Fruit fly (Drosophila melanogaster) whole organism, embryonic: ENCODE measurements around the gene Hap40.

Experiments
- B-H2 ChIP-seq: fragments of 200-800 bp; sonication (Bioruptor generic); optimal IDR thresholded peaks from 2 replicates; lab custom pipeline; 2018; ENCODE audit warnings: missing biosample characterization, mild to moderate bottlenecking, missing genetic modification characterization
- Bdp1 ChIP-seq: fragments of 200-800 bp; sonication (Bioruptor generic); optimal IDR thresholded peaks from 3 replicates; lab custom pipeline; 2016; ENCODE audit warnings: missing biosample characterization, missing genetic modification characterization
- CG10209 ChIP-seq: fragments of 200-800 bp; sonication (Bioruptor generic); optimal IDR thresholded peaks from 3 replicates; lab custom pipeline; 2017; ENCODE audit warnings: missing biosample characterization, mild to moderate bottlenecking, missing genetic modification characterization, missing genetic modification reagents
- CG10267 ChIP-seq: fragments of 200-800 bp; sonication (Bioruptor generic); optimal IDR thresholded peaks from 2 replicates; lab custom pipeline; 2018; ENCODE audit warnings: missing biosample characterization, mild to moderate bottlenecking, missing genetic modification characterization, moderate library complexity
- CG10431 ChIP-seq: fragments of 200-800 bp; sonication (Bioruptor generic); optimal IDR thresholded peaks from 3 replicates; lab custom pipeline; 2018; ENCODE audit warnings: missing biosample characterization, mild to moderate bottlenecking, missing genetic modification characterization
- CG12299 ChIP-seq: fragments of 200-800 bp; sonication (Bioruptor generic); optimal IDR thresholded peaks from 2 replicates; lab custom pipeline; 2018; ENCODE audit warnings: missing biosample characterization, mild to moderate bottlenecking, missing genetic modification characterization
- CG13894 ChIP-seq: fragments of 200-800 bp; sonication (Bioruptor generic); optimal IDR thresholded peaks from 3 replicates; lab custom pipeline; 2018; ENCODE audit warnings: missing biosample characterization, mild to moderate bottlenecking, missing genetic modification characterization, moderate library complexity
- CG14667 ChIP-seq: fragments of 200-800 bp; sonication (Bioruptor generic); IDR thresholded peaks from 2 replicates; pipeline ENCODE4 v1.3.6; 2022; ENCODE audit warnings: missing biosample characterization, missing genetic modification characterization
- CG17385 ChIP-seq: fragments of 200-800 bp; sonication (Bioruptor generic); optimal IDR thresholded peaks from 3 replicates; lab custom pipeline; 2018; ENCODE audit warnings: missing biosample characterization, mild to moderate bottlenecking, missing genetic modification characterization
- CG1792 ChIP-seq: fragments of 200-800 bp; sonication (Bioruptor generic); optimal IDR thresholded peaks from 2 replicates; lab custom pipeline; 2016; ENCODE audit warnings: missing biosample characterization, missing genetic modification characterization
- CG2116 ChIP-seq: fragments of 200-800 bp; sonication (Bioruptor generic); optimal IDR thresholded peaks from 3 replicates; lab custom pipeline; 2018; ENCODE audit warnings: missing biosample characterization, mild to moderate bottlenecking, missing genetic modification characterization
- CG31224 ChIP-seq: fragments of 200-800 bp; sonication (Bioruptor generic); IDR thresholded peaks from 2 replicates; pipeline ENCODE4 v1.3.6; 2022; ENCODE audit warnings: missing biosample characterization, missing genetic modification characterization
- CG32772 ChIP-seq: fragments of 200-800 bp; sonication (Bioruptor generic); IDR thresholded peaks from 2 replicates; pipeline ENCODE4 v1.3.6; 2022; ENCODE audit warnings: missing biosample characterization, missing genetic modification characterization
- CG4360 ChIP-seq: fragments of 200-800 bp; sonication (Bioruptor generic); IDR thresholded peaks from 2 replicates; pipeline ENCODE4 v1.3.6; 2022; ENCODE audit warnings: missing biosample characterization, missing genetic modification characterization
- CG4707 ChIP-seq: fragments of 200-800 bp; sonication (Bioruptor generic); optimal IDR thresholded peaks from 2 replicates; lab custom pipeline; 2018; ENCODE audit warnings: missing biosample characterization, mild to moderate bottlenecking, missing genetic modification characterization, moderate library complexity
- CG5245 ChIP-seq: fragments of 200-800 bp; sonication (Bioruptor generic); optimal IDR thresholded peaks from 3 replicates; lab custom pipeline; 2016; ENCODE audit warnings: missing biosample characterization, missing genetic modification characterization
- CG5953 ChIP-seq: fragments of 200-800 bp; sonication (Bioruptor generic); IDR thresholded peaks from 2 replicates; pipeline ENCODE4 v1.3.6; 2022; ENCODE audit warnings: missing biosample characterization, missing genetic modification characterization
- CG8281 ChIP-seq: fragments of 200-800 bp; sonication (Bioruptor generic); optimal IDR thresholded peaks from 2 replicates; lab custom pipeline; 2018; ENCODE audit warnings: missing biosample characterization, mild to moderate bottlenecking, missing genetic modification characterization, moderate library complexity
- CG9609 ChIP-seq: fragments of 200-800 bp; sonication (Bioruptor generic); optimal IDR thresholded peaks from 3 replicates; lab custom pipeline; 2016; ENCODE audit warnings: missing biosample characterization, missing genetic modification characterization
- CG9876 ChIP-seq: fragments of 200-800 bp; sonication (Bioruptor generic); optimal IDR thresholded peaks from 2 replicates; lab custom pipeline; 2016; ENCODE audit warnings: missing biosample characterization, missing genetic modification characterization
- D19A ChIP-seq: fragments of 200-800 bp; optimal IDR thresholded peaks from 3 replicates; lab custom pipeline; 2019; ENCODE audit warnings: missing biosample characterization, mild to moderate bottlenecking, missing genetic modification characterization, moderate library complexity
- Jarid2 ChIP-seq: fragments of 200-800 bp; sonication (Bioruptor generic); optimal IDR thresholded peaks from 3 replicates; lab custom pipeline; 2017; ENCODE audit warnings: mild to moderate bottlenecking, missing biosample characterization, missing genetic modification reagents, missing genetic modification characterization
- Meics ChIP-seq: fragments of 200-800 bp; sonication (Bioruptor generic); optimal IDR thresholded peaks from 2 replicates; lab custom pipeline; 2017; ENCODE audit warnings: missing biosample characterization, mild to moderate bottlenecking, missing genetic modification characterization
- Nf-YB ChIP-seq: fragments of 200-800 bp; sonication (Bioruptor generic); optimal IDR thresholded peaks from 3 replicates; lab custom pipeline; 2019; ENCODE audit warnings: missing biosample characterization, mild to moderate bottlenecking, missing genetic modification characterization, moderate library complexity
- NfI ChIP-seq: fragments of 200-800 bp; sonication (Bioruptor generic); optimal IDR thresholded peaks from 3 replicates; lab custom pipeline; 2018; ENCODE audit warnings: missing biosample characterization, mild to moderate bottlenecking, missing genetic modification characterization, moderate library complexity
- Scr ChIP-seq: fragments of 200-800 bp; sonication (Bioruptor generic); IDR thresholded peaks from 2 replicates; pipeline ENCODE4 v1.3.6; 2022; ENCODE audit warnings: missing biosample characterization, missing genetic modification characterization; ENCODE audit not compliant: partially characterized antibody
- Sox100B ChIP-seq: fragments of 200-800 bp; sonication (Bioruptor generic); optimal IDR thresholded peaks from 3 replicates; lab custom pipeline; 2018; ENCODE audit warnings: missing biosample characterization, mild to moderate bottlenecking, missing genetic modification characterization
- ac ChIP-seq: fragments of 200-800 bp; sonication (Bioruptor generic); optimal IDR thresholded peaks from 3 replicates; lab custom pipeline; 2017; ENCODE audit warnings: missing biosample characterization, mild to moderate bottlenecking, missing genetic modification characterization
- ash1 ChIP-seq: fragments of 200-800 bp; sonication (Bioruptor generic); optimal IDR thresholded peaks from 2 replicates; lab custom pipeline; 2018; ENCODE audit warnings: missing biosample characterization, mild to moderate bottlenecking, missing genetic modification characterization
- ci ChIP-seq: fragments of 200-800 bp; sonication (Bioruptor generic); IDR thresholded peaks from 3 replicates; pipeline ENCODE4 v1.3.6; 2022; ENCODE audit warnings: missing biosample characterization, missing genetic modification characterization
- dpn ChIP-seq, 2 experiments: fragments of 200-800 bp; sonication (Bioruptor generic); optimal IDR thresholded peaks; 3 replicates each; lab custom pipeline; 2016; ENCODE audit warnings: missing biosample characterization in 2 of 2, missing genetic modification characterization in 2 of 2
- dysf ChIP-seq: fragments of 200-800 bp; sonication (Bioruptor generic); IDR thresholded peaks from 3 replicates; pipeline ENCODE4 v1.3.6; 2022; ENCODE audit warnings: missing biosample characterization, missing genetic modification characterization
- esg ChIP-seq: fragments of 200-800 bp; sonication (Bioruptor generic); conservative IDR thresholded peaks from 2 replicates; pipeline ENCODE4 v1.3.6; 2022; ENCODE audit warnings: missing biosample characterization, missing genetic modification characterization
- gce ChIP-seq: fragments of 200-800 bp; sonication (Bioruptor generic); IDR thresholded peaks from 3 replicates; pipeline ENCODE4 v1.3.6; 2022; ENCODE audit warnings: missing biosample characterization, missing genetic modification characterization
- gro ChIP-seq: fragments of 200-800 bp; sonication (Bioruptor generic); optimal IDR thresholded peaks from 2 replicates; lab custom pipeline; 2016; ENCODE audit warnings: missing biosample characterization, missing genetic modification characterization
- h ChIP-seq: fragments of >200 bp; optimal IDR thresholded peaks from 2 replicates; lab custom pipeline; 2017
- jing ChIP-seq: fragments of 200-800 bp; sonication (Bioruptor generic); optimal IDR thresholded peaks from 2 replicates; lab custom pipeline; 2018; ENCODE audit warnings: missing biosample characterization, mild to moderate bottlenecking, missing genetic modification characterization
- kah ChIP-seq: fragments of 200-800 bp; sonication (Bioruptor generic); optimal IDR thresholded peaks from 2 replicates; lab custom pipeline; 2018; ENCODE audit warnings: missing biosample characterization, mild to moderate bottlenecking, missing genetic modification characterization
- ken ChIP-seq: fragments of 200-800 bp; sonication (Bioruptor generic); IDR thresholded peaks from 3 replicates; pipeline ENCODE4 v1.3.6; 2022; ENCODE audit warnings: missing biosample characterization, missing genetic modification characterization
- odd ChIP-seq: fragments of 200-800 bp; sonication (Bioruptor generic); optimal IDR thresholded peaks from 2 replicates; lab custom pipeline; 2017; ENCODE audit warnings: missing biosample characterization, mild to moderate bottlenecking, missing genetic modification characterization
- otp ChIP-seq: fragments of 200-800 bp; sonication (Bioruptor generic); IDR thresholded peaks from 3 replicates; pipeline ENCODE4, ENCODE4 v1.3.6; 2022; ENCODE audit warnings: missing biosample characterization, missing genetic modification characterization
- p53 ChIP-seq: fragments of 200-800 bp; sonication (Bioruptor generic); optimal IDR thresholded peaks from 2 replicates; lab custom pipeline; 2016; ENCODE audit warnings: missing biosample characterization, missing genetic modification characterization
- peb ChIP-seq: fragments of 200-800 bp; sonication (Bioruptor generic); IDR thresholded peaks from 2 replicates; pipeline ENCODE4 v1.3.6; 2022; ENCODE audit warnings: missing biosample characterization, missing genetic modification characterization
- pita ChIP-seq: fragments of 200-800 bp; sonication (Bioruptor generic); optimal IDR thresholded peaks from 2 replicates; lab custom pipeline; 2017; ENCODE audit warnings: missing biosample characterization, mild to moderate bottlenecking, missing genetic modification characterization
- pzg ChIP-seq: fragments of 200-800 bp; sonication (Bioruptor generic); optimal IDR thresholded peaks from 3 replicates; lab custom pipeline; 2018; ENCODE audit warnings: missing biosample characterization, mild to moderate bottlenecking, missing genetic modification characterization, moderate library complexity
- seq ChIP-seq: fragments of 200-800 bp; sonication (Bioruptor generic); IDR thresholded peaks from 2 replicates; pipeline ENCODE4 v1.3.6; 2022; ENCODE audit warnings: missing biosample characterization, missing genetic modification characterization
- slbo ChIP-seq: fragments of 200-800 bp; sonication (Bioruptor generic); IDR thresholded peaks from 2 replicates; pipeline ENCODE4 v1.3.6; 2022; ENCODE audit warnings: missing biosample characterization, missing genetic modification characterization
- tin ChIP-seq: fragments of 200-800 bp; sonication (Bioruptor generic); optimal IDR thresholded peaks from 3 replicates; lab custom pipeline; 2016; ENCODE audit warnings: missing biosample characterization, missing genetic modification characterization
- zen ChIP-seq: fragments of 200-800 bp; sonication (Bioruptor generic); optimal IDR thresholded peaks from 3 replicates; lab custom pipeline; 2018; ENCODE audit warnings: missing biosample characterization, mild to moderate bottlenecking, missing genetic modification characterization, moderate library complexity
- zen2 ChIP-seq: fragments of 200-800 bp; sonication (Bioruptor generic); IDR thresholded peaks from 3 replicates; pipeline ENCODE4 v1.3.6; 2022; ENCODE audit warnings: missing biosample characterization, missing genetic modification characterization; ENCODE audit not compliant: partially characterized antibody
- zfh1 ChIP-seq: fragments of 200-800 bp; sonication (Bioruptor generic); IDR thresholded peaks from 3 replicates; pipeline ENCODE4 v1.3.6; 2022; ENCODE audit warnings: missing biosample characterization, missing genetic modification characterization

Hap40 gene

DNA sequence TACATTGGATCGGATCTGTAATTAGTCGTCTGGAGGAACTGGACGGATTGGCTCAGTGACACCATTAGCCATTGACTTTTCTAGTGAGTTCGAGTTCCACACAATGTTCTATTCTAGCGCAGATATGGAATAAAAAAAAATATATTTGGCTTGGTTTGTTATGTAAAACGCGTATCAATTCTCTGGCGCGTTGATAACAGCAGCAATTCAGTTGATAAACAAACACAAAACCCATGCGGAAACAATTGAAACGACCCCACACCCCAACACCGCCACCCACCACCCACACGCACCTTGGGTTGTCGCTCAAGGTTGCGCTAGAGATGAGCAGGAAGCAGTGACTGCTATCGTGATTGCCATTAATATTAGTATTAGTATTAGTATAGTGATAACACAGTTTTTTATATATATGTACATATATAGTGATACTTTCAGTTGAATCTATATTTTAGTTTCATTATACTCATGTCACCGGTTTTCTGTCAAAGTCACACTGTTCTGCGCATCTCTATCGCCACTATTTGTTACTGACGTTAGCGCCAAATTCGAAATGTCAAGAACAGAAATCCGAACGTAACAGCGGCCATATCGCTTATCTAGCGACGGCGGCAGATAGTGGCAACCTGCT, 6.2 kb upstream of the Hap40 start (continued):
- TF ChIP-seq pzg = peak; percentile 39
- TF ChIP-seq seq = peak; percentile 88
- no peak for TF ChIP-seq pita
- TF ChIP-seq Nf-YB = peak; percentile 56
- TF ChIP-seq CG9876 (GFP tag; lab: Kevin White, UChicago) = no peak
- no peak for TF ChIP-seq p53
- TF ChIP-seq Jarid2 (GFP tag; lab: Kevin White, UChicago) = peak; percentile 68
- TF ChIP-seq jing = peak; percentile 76
- peak; percentile 90 for TF ChIP-seq zen
- TF ChIP-seq CG4360 (GFP tag; lab: Robert Waterston, UW) = no peak; the same call in 1 of the 2 replicates
- TF ChIP-seq CG10267 (tag; lab: Kevin White, UChicago) = peak; percentile 86
- peak; percentile 36 for TF ChIP-seq CG10431 (GFP tag; lab: Kevin White, UChicago)
- TF ChIP-seq ac = no peak
- peak; percentile 88 for TF ChIP-seq ci (GFP tag; lab: Robert Waterston, UW)
- TF ChIP-seq otp (GFP tag; lab: Robert Waterston, UW) = peak; percentile 85
- peak; percentile 87 for TF ChIP-seq CG5953 (GFP tag; lab: Robert Waterston, UW)
- TF ChIP-seq odd (GFP tag; lab: Kevin White, UChicago) = peak; percentile 77
- TF ChIP-seq CG14667 (GFP tag; lab: Robert Waterston, UW) = peak; percentile 89
- no peak for TF ChIP-seq CG4707
- TF ChIP-seq kah (GFP tag; lab: Kevin White, UChicago) = peak; percentile 67
- peak; percentile 68 to 91 for TF ChIP-seq dpn (GFP tag; optimal IDR thresholded peaks at IDR 0.05; lab: Kevin White, UChicago)
- peak; percentile 97 for TF ChIP-seq zfh1
- TF ChIP-seq CG12299 (tag; lab: Kevin White, UChicago) = peak; percentile 94
- TF ChIP-seq Scr = peak; percentile 56
- peak; percentile 96 for TF ChIP-seq dysf (GFP tag; lab: Robert Waterston, UW)
- TF ChIP-seq CG5245 = peak; percentile 79
- TF ChIP-seq CG17385 = peak; percentile 85
- TF ChIP-seq CG13894 = peak; percentile 96
- peak; percentile 25 for TF ChIP-seq CG1792
- TF ChIP-seq CG32772 (GFP tag; lab: Robert Waterston, UW) = peak; percentile 93
- TF ChIP-seq esg (GFP tag; lab: Robert Waterston, UW) = peak; percentile 93
- no peak for TF ChIP-seq h
- peak; percentile 27 for TF ChIP-seq gro (GFP tag; lab: Kevin White, UChicago)
- peak; percentile 88 for TF ChIP-seq CG10209 (GFP tag; lab: Kevin White, UChicago)
- TF ChIP-seq gce = peak; percentile 82
- TF ChIP-seq tin = peak; percentile 93
- peak; percentile 90 for TF ChIP-seq NfI (GFP tag; lab: Kevin White, UChicago)
- peak; percentile 81 for TF ChIP-seq CG8281 (tag; lab: Kevin White, UChicago)
- TF ChIP-seq ken (GFP tag; lab: Robert Waterston, UW) = peak; percentile 94
- peak; percentile 57 for TF ChIP-seq Bdp1 (GFP tag; lab: Kevin White, UChicago)
- peak; percentile 82 for TF ChIP-seq D19A (tag; lab: Kevin White, UChicago)
- peak; percentile 95 for TF ChIP-seq Meics (GFP tag; lab: Kevin White, UChicago)
- peak; percentile 84 for TF ChIP-seq Sox100B (GFP tag; lab: Kevin White, UChicago)
- TF ChIP-seq peb (GFP tag; lab: Robert Waterston, UW) = peak; percentile 92
- peak; percentile 96 for TF ChIP-seq slbo
- no peak for TF ChIP-seq zen2 (GFP tag; lab: Robert Waterston, UW)
- peak; percentile 90 for TF ChIP-seq CG31224
- peak; percentile 92 for TF ChIP-seq B-H2
- peak; percentile 93 for TF ChIP-seq CG2116 (GFP tag; lab: Kevin White, UChicago)
- TF ChIP-seq CG9609 (GFP tag; lab: Kevin White, UChicago) = no peak
- peak; percentile 82 for TF ChIP-seq ash1 (GFP tag; lab: Kevin White, UChicago)
